Fruit fly (Drosophila melanogaster) whole organism, prepupa: Measurements from ENCODE around the gene CG44325.
"Not testable (repeated sequence)": the region's sequence is repeated elsewhere in the genome, so short reads cannot be mapped to it uniquely, and the experiment has no call there.

Experiments used
- Blimp-1 ChIP-seq: fragments of 200-800 bp; sonication (Bioruptor generic); optimal IDR thresholded peaks from 3 replicates; lab custom pipeline; 2017; ENCODE audit warnings: missing biosample characterization, missing genetic modification characterization, mild to moderate bottlenecking, moderate library complexity, missing genetic modification reagents
- CG16779 ChIP-seq: fragments of 200-800 bp; sonication (Bioruptor generic); optimal IDR thresholded peaks from 3 replicates; lab custom pipeline; 2017; ENCODE audit warnings: missing biosample characterization, mild to moderate bottlenecking, missing genetic modification characterization
- CG3919 ChIP-seq: fragments of 200-800 bp; sonication (Bioruptor generic); optimal IDR thresholded peaks from 3 replicates; lab custom pipeline; 2016; ENCODE audit warnings: missing biosample characterization, missing genetic modification characterization
- CG6163 ChIP-seq: fragments of 200-800 bp; sonication (Bioruptor generic); IDR thresholded peaks from 3 replicates; pipeline ENCODE4 v1.3.6; 2022; ENCODE audit warnings: missing biosample characterization, missing genetic modification characterization
- CG6792 ChIP-seq: fragments of 200-800 bp; sonication (Bioruptor generic); optimal IDR thresholded peaks from 3 replicates; lab custom pipeline; 2016; ENCODE audit warnings: missing biosample characterization, missing genetic modification characterization
- CG6808 ChIP-seq: fragments of 200-800 bp; sonication (Bioruptor generic); optimal IDR thresholded peaks from 3 replicates; lab custom pipeline; 2017; ENCODE audit warnings: missing biosample characterization, missing genetic modification characterization, mild to moderate bottlenecking, moderate library complexity, missing genetic modification reagents
- Lpt ChIP-seq: fragments of 200-800 bp; sonication (Bioruptor generic); optimal IDR thresholded peaks from 3 replicates; lab custom pipeline; 2016; ENCODE audit warnings: missing biosample characterization, missing genetic modification characterization
- pdm3 ChIP-seq: fragments of 200-800 bp; sonication (Bioruptor generic); optimal IDR thresholded peaks from 3 replicates; lab custom pipeline; 2016; ENCODE audit warnings: missing biosample characterization, missing genetic modification characterization

- not testable (repeated sequence) for TF ChIP-seq CG6792 (GFP tag; lab: Kevin White, UChicago); CG16779; CG6808 (GFP tag; lab: Kevin White, UChicago); Lpt (GFP tag; lab: Kevin White, UChicago); CG3919 (GFP tag; lab: Kevin White, UChicago); CG6163 (GFP tag; lab: Robert Waterston, UW); Blimp-1 (GFP tag; lab: Kevin White, UChicago); pdm3
Measured at dm6 chrX:9086702-9087179, 8.4 kb upstream of the CG44325 start, which contains the start of gene CG32706.
